Fruit fly (Drosophila melanogaster): Measurements from ENCODE around the gene CG6441.
A peak's percentile ranks its signal among the peaks of the same experiment; 100 is the strongest.

Gene CG6441

dm6 chr2L:7513321-7514059, 39.0 kb downstream of the CG6441 start (continued):
- TF ChIP-seq CG8119 (GFP tag; IDR thresholded peaks at IDR 0.05) (peak; percentile 70; the same call in 2 of the 3 replicates), CG3919 (GFP tag; optimal IDR thresholded peaks at IDR 0.05) (peak; percentile 56)

- TF ChIP-seq CG3919 (GFP tag; optimal IDR thresholded peaks at IDR 0.05): peak; percentile 2
- TF ChIP-seq Smox (GFP tag; optimal IDR thresholded peaks at IDR 0.05): no peak
- peak; percentile 32 for TF ChIP-seq Hr4 (GFP tag; optimal IDR thresholded peaks at IDR 0.05)
- no peak for TF ChIP-seq CG8319 (GFP tag; optimal IDR thresholded peaks at IDR 0.05)
- TF ChIP-seq spab (GFP tag; optimal IDR thresholded peaks at IDR 0.05): no peak
- TF ChIP-seq Eip75B (GFP tag; optimal IDR thresholded peaks at IDR 0.05): no peak
- TF ChIP-seq Ets96B (tag; optimal IDR thresholded peaks at IDR 0.05): no peak
- no peak for TF ChIP-seq Hr39 (GFP tag; optimal IDR thresholded peaks at IDR 0.05)
- TF ChIP-seq OdsH (GFP tag; optimal IDR thresholded peaks at IDR 0.05): no peak
- peak; percentile 54 for TF ChIP-seq CG15336 (GFP tag; IDR thresholded peaks at IDR 0.05)
- no peak for TF ChIP-seq esn (GFP tag; optimal IDR thresholded peaks at IDR 0.05)
- no peak for TF ChIP-seq Ets21C (GFP tag; optimal IDR thresholded peaks at IDR 0.05)
- TF ChIP-seq CG7368 (GFP tag; optimal IDR thresholded peaks at IDR 0.05): no peak
- no peak for TF ChIP-seq CG9139 (GFP tag; optimal IDR thresholded peaks at IDR 0.05)
- TF ChIP-seq CG34406 (GFP tag; optimal IDR thresholded peaks at IDR 0.05): no peak
- no peak for TF ChIP-seq CG16779 (tag; optimal IDR thresholded peaks at IDR 0.05)
- TF ChIP-seq CG6854 (GFP tag; optimal IDR thresholded peaks at IDR 0.05): no peak
- TF ChIP-seq CG4318 (GFP tag; optimal IDR thresholded peaks at IDR 0.05): no peak
- TF ChIP-seq Blimp-1 (GFP tag; optimal IDR thresholded peaks at IDR 0.05): no peak
- no peak for TF ChIP-seq cyc (GFP tag; optimal IDR thresholded peaks at IDR 0.05)
- no peak for TF ChIP-seq CG8119 (GFP tag; IDR thresholded peaks at IDR 0.05)
- TF ChIP-seq Lpt (GFP tag; optimal IDR thresholded peaks at IDR 0.05): no peak
- TF ChIP-seq lz (GFP tag; optimal IDR thresholded peaks at IDR 0.05): no peak
- TF ChIP-seq Met (GFP tag; optimal IDR thresholded peaks at IDR 0.05): no peak
- no peak for TF ChIP-seq net (GFP tag; optimal IDR thresholded peaks at IDR 0.05)
- TF ChIP-seq CG6276 (GFP tag; optimal IDR thresholded peaks at IDR 0.05): no peak
- peak; percentile 66; the same call in 2 of the 3 replicates for TF ChIP-seq CG6163 (GFP tag; IDR thresholded peaks at IDR 0.05)
- no peak for TF ChIP-seq Eip93F (GFP tag; optimal IDR thresholded peaks at IDR 0.05)
- TF ChIP-seq vri (GFP tag; optimal IDR thresholded peaks at IDR 0.05): no peak
- no peak for TF ChIP-seq ss (GFP tag; optimal IDR thresholded peaks at IDR 0.05)
- no peak for TF ChIP-seq fd85E (GFP tag; optimal IDR thresholded peaks at IDR 0.05)
- no peak for TF ChIP-seq CG11294 (GFP tag; IDR thresholded peaks at IDR 0.05)
- TF ChIP-seq fkh (GFP tag; optimal IDR thresholded peaks at IDR 0.05): no peak
- no peak for TF ChIP-seq dsx (GFP tag; optimal IDR thresholded peaks at IDR 0.05; ENCODE audit: poor library complexity, severe bottlenecking)
- TF ChIP-seq CG10631 (GFP tag; optimal IDR thresholded peaks at IDR 0.05): no peak
- peak; percentile 12 for TF ChIP-seq svp (GFP tag)
- TF ChIP-seq CG31627 (GFP tag; optimal IDR thresholded peaks at IDR 0.05): no peak
- TF ChIP-seq CG11902 (GFP tag; optimal IDR thresholded peaks at IDR 0.05): no peak
- no peak for TF ChIP-seq CG10669 (GFP tag; optimal IDR thresholded peaks at IDR 0.05)
- TF ChIP-seq CG6792 (GFP tag; optimal IDR thresholded peaks at IDR 0.05): no peak
- no peak for TF ChIP-seq Sox15 (GFP tag; optimal IDR thresholded peaks at IDR 0.05)
- peak; percentile 7 for TF ChIP-seq acj6 (GFP tag; optimal IDR thresholded peaks at IDR 0.05)
- TF ChIP-seq CG32006 (GFP tag; optimal IDR thresholded peaks at IDR 0.05): peak; percentile 50
- no peak for TF ChIP-seq CG1621 (tag; optimal IDR thresholded peaks at IDR 0.05)
- no peak for TF ChIP-seq CG11762 (GFP tag; optimal IDR thresholded peaks at IDR 0.05; ENCODE audit: insufficient read depth)
- TF ChIP-seq fd59A (GFP tag; optimal IDR thresholded peaks at IDR 0.05): no peak
- no peak for TF ChIP-seq pdm3 (GFP tag; optimal IDR thresholded peaks at IDR 0.05)
- no peak for TF ChIP-seq CG3032 (tag; optimal IDR thresholded peaks at IDR 0.05)
- TF ChIP-seq Eip78C (GFP tag): peak; percentile 70
These were observed 40.9 kb downstream of the CG6441 start for dm6 chr2L:7515396-7515795.
